Fruit fly (Drosophila melanogaster) whole organism: ENCODE data around the gene CG13012.

ENCODE experiments used
- pan ChIP-seq: fragments of >200 bp; optimal IDR thresholded peaks from 2 replicates; lab custom pipeline; 2017
- usp ChIP-seq: fragments of >200 bp; optimal IDR thresholded peaks from 2 replicates; lab custom pipeline; 2017; ENCODE audit warnings: missing biosample characterization, missing genetic modification characterization, mixed read lengths

dm6 chrX:16683765-16684164 is 7.2 kb upstream of the CG13012 start, which contains the start of gene Axs:
- TF ChIP-seq pan (lab: Kevin White, UChicago) (no peak), usp (no peak)
